Worm (Caenorhabditis elegans): ENCODE data around the gene otub-4.

Gene otub-4

ce11 chrIV:3378080-3378804 lies at the start of gene otub-4:
Gene otub-4 (minus strand): TSS chrIV:3378130.
- TF ChIP-seq zip-4 (GFP tag; optimal IDR thresholded peaks at IDR 0.05) (no peak), efl-1 (optimal IDR thresholded peaks at IDR 0.05) (no peak), efl-1 (GFP tag; optimal IDR thresholded peaks at IDR 0.05 in 1 of 2) (peak in 1 of 2 experiments; percentile 46)

DNA sequence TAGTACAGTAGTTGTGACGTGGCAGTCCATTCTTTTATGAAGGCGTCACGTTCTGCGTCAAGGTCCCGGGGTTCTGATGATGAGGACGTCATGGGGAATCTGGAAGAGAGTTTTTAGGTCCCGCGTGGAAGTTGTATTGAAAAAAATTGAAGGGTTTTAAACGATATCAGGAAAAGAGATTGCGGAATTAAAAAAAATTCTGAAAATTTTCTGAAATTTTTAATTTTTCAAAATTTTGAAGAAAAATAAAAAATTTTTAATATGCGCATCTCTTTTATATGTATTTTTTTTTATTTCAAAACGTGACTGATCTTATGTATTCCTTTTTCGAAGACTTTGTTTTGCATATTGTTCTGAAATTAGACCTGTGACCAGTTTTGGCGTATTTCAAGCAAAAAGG lies 44.6 kb upstream of the otub-4 start, which contains the start of gene C04C3.6:
Gene C04C3.6 (minus strand): TSS at position 101 of the 400 bp plus-strand sequence.
- TF ChIP-seq ceh-82 (tag; optimal IDR thresholded peaks at IDR 0.05) (no peak), pax-3 (tag; optimal IDR thresholded peaks at IDR 0.05) (no peak), blmp-1 (tag; optimal IDR thresholded peaks at IDR 0.05) (no peak), F16B12.6 (tag; optimal IDR thresholded peaks at IDR 0.05) (no peak), isw-1 (GFP tag; IDR thresholded peaks at IDR 0.05) (no peak), C04F5.9 (tag; optimal IDR thresholded peaks at IDR 0.05) (no peak), lin-13 (GFP tag; optimal IDR thresholded peaks at IDR 0.05) (no peak), ceh-90 (tag; optimal IDR thresholded peaks at IDR 0.05) (no peak), lin-14 (GFP tag; optimal IDR thresholded peaks at IDR 0.05) (no peak), dsc-1 (tag; optimal IDR thresholded peaks at IDR 0.05) (no peak), sptf-1 (tag; optimal IDR thresholded peaks at IDR 0.05) (no peak), fkh-4 (tag; optimal IDR thresholded peaks at IDR 0.05; ENCODE audit: borderline replicate concordance) (no peak), sup-37 (GFP tag; optimal IDR thresholded peaks at IDR 0.05) (no peak), lin-15B (tag; optimal IDR thresholded peaks at IDR 0.05) (no peak), fkh-8 (tag; optimal IDR thresholded peaks at IDR 0.05) (no peak), sox-4 (tag; optimal IDR thresholded peaks at IDR 0.05) (no peak), snu-23 (GFP tag; optimal IDR thresholded peaks at IDR 0.05) (no peak), swsn-7 (tag; optimal IDR thresholded peaks at IDR 0.05) (no peak), nhr-237 (tag; optimal IDR thresholded peaks at IDR 0.05) (no peak)

- TF ChIP-seq skn-1 (tag; optimal IDR thresholded peaks at IDR 0.05) (no peak), irx-1 (tag; optimal IDR thresholded peaks at IDR 0.05) (no peak), efl-1 (optimal IDR thresholded peaks at IDR 0.05) (no peak), efl-1 (GFP tag; optimal IDR thresholded peaks at IDR 0.05 in 1 of 2) (peak in 1 of 2 experiments; percentile 37), unc-98 (GFP tag; IDR thresholded peaks at IDR 0.05) (no peak), alr-1 (tag; optimal IDR thresholded peaks at IDR 0.05; ENCODE audit: borderline replicate concordance) (no peak)
These were observed 40.8 kb upstream of the otub-4 start for ce11 chrIV:3418741-3419140.

- no peak for TF ChIP-seq ces-1 (GFP tag; optimal IDR thresholded peaks at IDR 0.05)
- no peak for TF ChIP-seq nhr-19 (GFP tag; conservative IDR thresholded peaks at IDR 0.05)
- no peak for TF ChIP-seq ceh-8 (GFP tag; optimal IDR thresholded peaks at IDR 0.05)
- TF ChIP-seq pax-3 (tag; optimal IDR thresholded peaks at IDR 0.05), result no peak
- no peak for TF ChIP-seq ztf-11 (tag; optimal IDR thresholded peaks at IDR 0.05)
- no peak for TF ChIP-seq C34B4.2 (tag; optimal IDR thresholded peaks at IDR 0.05)
- no peak for TF ChIP-seq nhr-71 (tag; optimal IDR thresholded peaks at IDR 0.05)
- TF ChIP-seq lsy-2 (tag; optimal IDR thresholded peaks at IDR 0.05), result no peak
- TF ChIP-seq unc-86 (tag; optimal IDR thresholded peaks at IDR 0.05), result no peak
- no peak for TF ChIP-seq jun-1 (tag; optimal IDR thresholded peaks at IDR 0.05)
- TF ChIP-seq hlh-4 (tag; optimal IDR thresholded peaks at IDR 0.05), result no peak
- no peak for TF ChIP-seq aha-1 (tag; optimal IDR thresholded peaks at IDR 0.05)
- no peak for TF ChIP-seq grh-1 (GFP tag; IDR thresholded peaks at IDR 0.05)
- TF ChIP-seq rnt-1 (tag; optimal IDR thresholded peaks at IDR 0.05), result no peak
- TF ChIP-seq dpl-1 (GFP tag; optimal IDR thresholded peaks at IDR 0.05), result no peak
- no peak for TF ChIP-seq lin-14 (GFP tag; optimal IDR thresholded peaks at IDR 0.05)
These were observed 37.5 kb upstream of the otub-4 start, which contains the start of gene lgc-9 for ce11 chrIV:3415383-3415782. Gene lgc-9 (plus strand): TSS chrIV:3415683.

Data from whole organism, L1 larva.